Fruit fly (Drosophila melanogaster) whole organism, embryonic: ENCODE measurements around the gene Cyp4g15.

ENCODE experiments used
- ATbp ChIP-seq: fragments of 200-800 bp; sonication (Bioruptor generic); optimal IDR thresholded peaks from 2 replicates; lab custom pipeline; 2017; ENCODE audit warnings: missing biosample characterization, mild to moderate bottlenecking, missing genetic modification characterization, missing genetic modification reagents
- Atf-2 ChIP-seq: fragments of 200-800 bp; sonication (Bioruptor generic); optimal IDR thresholded peaks from 2 replicates; lab custom pipeline; 2016; ENCODE audit warnings: missing biosample characterization, missing genetic modification characterization
- CG12236 ChIP-seq: fragments of 200-800 bp; sonication (Bioruptor generic); optimal IDR thresholded peaks from 2 replicates; lab custom pipeline; 2016; ENCODE audit warnings: missing biosample characterization, missing genetic modification characterization
- CG12299 ChIP-seq: fragments of 200-800 bp; sonication (Bioruptor generic); optimal IDR thresholded peaks from 2 replicates; lab custom pipeline; 2018; ENCODE audit warnings: missing biosample characterization, mild to moderate bottlenecking, missing genetic modification characterization
- CG13287 ChIP-seq: fragments of 200-800 bp; sonication (Bioruptor generic); IDR thresholded peaks from 2 replicates; pipeline ENCODE4 v1.3.6; 2022; ENCODE audit warnings: missing biosample characterization, missing genetic modification characterization; ENCODE audit not compliant: partially characterized antibody
- CG14441 ChIP-seq: fragments of 200-800 bp; sonication (Bioruptor generic); IDR thresholded peaks from 2 replicates; pipeline ENCODE4 v1.3.6; 2022; ENCODE audit warnings: missing biosample characterization, missing genetic modification characterization
- CG16863 ChIP-seq: fragments of 200-800 bp; sonication (Bioruptor generic); optimal IDR thresholded peaks from 3 replicates; lab custom pipeline; 2016; ENCODE audit warnings: missing biosample characterization, missing genetic modification characterization
- CG18011 ChIP-seq: fragments of 200-800 bp; sonication (Bioruptor generic); optimal IDR thresholded peaks from 2 replicates; lab custom pipeline; 2017; ENCODE audit warnings: missing biosample characterization, missing genetic modification characterization, mild to moderate bottlenecking, moderate library complexity, missing genotype
- CG2712 ChIP-seq: fragments of 200-800 bp; optimal IDR thresholded peaks from 3 replicates; lab custom pipeline; 2019; ENCODE audit warnings: missing biosample characterization, mild to moderate bottlenecking, missing genetic modification characterization, moderate library complexity
- CG30403 ChIP-seq: fragments of 200-800 bp; sonication (Bioruptor generic); optimal IDR thresholded peaks from 3 replicates; lab custom pipeline; 2016; ENCODE audit warnings: missing biosample characterization, missing genetic modification characterization
- CG30431 ChIP-seq: fragments of 200-800 bp; sonication (Bioruptor generic); optimal IDR thresholded peaks from 2 replicates; lab custom pipeline; 2017; ENCODE audit warnings: missing biosample characterization, missing genetic modification characterization
- CG31388 ChIP-seq: fragments of 200-800 bp; sonication (Bioruptor generic); optimal IDR thresholded peaks from 2 replicates; lab custom pipeline; 2016; ENCODE audit warnings: missing biosample characterization, missing genetic modification characterization
- CG33557 ChIP-seq: fragments of 200-800 bp; sonication (Bioruptor generic); optimal IDR thresholded peaks from 2 replicates; lab custom pipeline; 2019; ENCODE audit warnings: missing biosample characterization, mild to moderate bottlenecking, missing genetic modification characterization, moderate library complexity
- CG42726 ChIP-seq: fragments of 200-800 bp; sonication (Bioruptor generic); IDR thresholded peaks from 2 replicates; pipeline ENCODE4 v1.3.6; 2022; ENCODE audit warnings: missing biosample characterization, missing genetic modification characterization; ENCODE audit not compliant: partially characterized antibody
- CG43689 ChIP-seq: fragments of 200-800 bp; sonication (Bioruptor generic); IDR thresholded peaks from 2 replicates; pipeline ENCODE4 v1.3.6; 2022; ENCODE audit warnings: missing biosample characterization, missing genetic modification characterization
- CG5953 ChIP-seq: fragments of 200-800 bp; sonication (Bioruptor generic); IDR thresholded peaks from 2 replicates; pipeline ENCODE4 v1.3.6; 2022; ENCODE audit warnings: missing biosample characterization, missing genetic modification characterization
- CG6689 ChIP-seq: fragments of 200-800 bp; sonication (Bioruptor generic); IDR thresholded peaks from 2 replicates; pipeline ENCODE4 v1.3.6; 2022; ENCODE audit warnings: missing biosample characterization, missing genetic modification characterization
- CG7271 ChIP-seq: fragments of 200-800 bp; sonication (Bioruptor generic); optimal IDR thresholded peaks from 2 replicates; lab custom pipeline; 2018; ENCODE audit warnings: missing biosample characterization, mild to moderate bottlenecking, missing genetic modification characterization, moderate library complexity
- CG7786 ChIP-seq: fragments of 200-800 bp; sonication (Bioruptor generic); optimal IDR thresholded peaks from 2 replicates; lab custom pipeline; 2016; ENCODE audit warnings: missing biosample characterization, missing genetic modification characterization
- CG8388 ChIP-seq: fragments of 200-800 bp; sonication (Bioruptor generic); optimal IDR thresholded peaks from 2 replicates; lab custom pipeline; 2019; ENCODE audit warnings: missing biosample characterization, mild to moderate bottlenecking, missing genetic modification characterization, moderate library complexity
- CG9609 ChIP-seq: fragments of 200-800 bp; sonication (Bioruptor generic); optimal IDR thresholded peaks from 3 replicates; lab custom pipeline; 2016; ENCODE audit warnings: missing biosample characterization, missing genetic modification characterization
- CTCF ChIP-seq: fragments of 200-800 bp; sonication (Bioruptor generic); optimal IDR thresholded peaks from 2 replicates; lab custom pipeline; 2017; ENCODE audit warnings: missing biosample characterization, mild to moderate bottlenecking, missing genetic modification characterization, moderate library complexity
- Ets65A ChIP-seq: fragments of 200-800 bp; sonication (Bioruptor generic); peaks from one replicate; lab custom pipeline; 2016; ENCODE audit warnings: missing biosample characterization, missing genetic modification characterization
- Gsc ChIP-seq: fragments of 200-800 bp; sonication (Bioruptor generic); IDR thresholded peaks from 2 replicates; pipeline ENCODE4 v1.3.6; 2022; ENCODE audit warnings: missing biosample characterization, missing genetic modification characterization
- Lhr ChIP-seq: fragments of 200-800 bp; sonication (Bioruptor generic); optimal IDR thresholded peaks from 3 replicates; lab custom pipeline; 2017; ENCODE audit warnings: mild to moderate bottlenecking, missing biosample characterization, missing genetic modification reagents, missing genetic modification characterization
- Lpt ChIP-seq: fragments of >200 bp; optimal IDR thresholded peaks from 2 replicates; lab custom pipeline; 2018; ENCODE audit warnings: missing biosample characterization, missing genetic modification characterization
- Med ChIP-seq: fragments of 200-800 bp; sonication (Bioruptor generic); peaks from one replicate; lab custom pipeline; 2016; ENCODE audit warnings: missing biosample characterization, missing genetic modification characterization, mild to moderate bottlenecking, inconsistent platforms, moderate library complexity
- Neu2 ChIP-seq: fragments of 200-800 bp; sonication (Bioruptor generic); optimal IDR thresholded peaks from 3 replicates; lab custom pipeline; 2016; ENCODE audit warnings: missing biosample characterization, missing genetic modification characterization, borderline replicate concordance
- Oli ChIP-seq: fragments of 200-800 bp; sonication (Bioruptor generic); optimal IDR thresholded peaks from 2 replicates; lab custom pipeline; 2018; ENCODE audit warnings: missing biosample characterization, mild to moderate bottlenecking, missing genetic modification characterization, moderate library complexity
- Ptx1 ChIP-seq: fragments of 200-800 bp; sonication (Bioruptor generic); IDR thresholded peaks from 2 replicates; pipeline ENCODE4 v1.3.6; 2022; ENCODE audit warnings: missing biosample characterization, missing genetic modification characterization
- Scr ChIP-seq: fragments of 200-800 bp; sonication (Bioruptor generic); IDR thresholded peaks from 2 replicates; pipeline ENCODE4 v1.3.6; 2022; ENCODE audit warnings: missing biosample characterization, missing genetic modification characterization; ENCODE audit not compliant: partially characterized antibody
- Sox102F ChIP-seq: fragments of 200-800 bp; sonication (Bioruptor generic); optimal IDR thresholded peaks from 2 replicates; lab custom pipeline; 2018; ENCODE audit warnings: missing biosample characterization, mild to moderate bottlenecking, missing genetic modification characterization, moderate library complexity
- ap ChIP-seq: fragments of 200-800 bp; sonication (Bioruptor generic); IDR thresholded peaks from 2 replicates; pipeline ENCODE4 v1.3.6; 2022; ENCODE audit warnings: missing biosample characterization, missing genetic modification characterization
- chn ChIP-seq: fragments of 200-800 bp; sonication (Bioruptor generic); optimal IDR thresholded peaks from 2 replicates; lab custom pipeline; 2016; ENCODE audit warnings: missing biosample characterization, missing genetic modification characterization
- cwo ChIP-seq: fragments of 200-800 bp; sonication (Bioruptor generic); optimal IDR thresholded peaks from 3 replicates; lab custom pipeline; 2017; ENCODE audit warnings: missing biosample characterization, missing genetic modification characterization, mild to moderate bottlenecking, moderate library complexity, missing genetic modification reagents
- ems ChIP-seq: fragments of 200-800 bp; sonication (Bioruptor generic); optimal IDR thresholded peaks from 3 replicates; lab custom pipeline; 2016; ENCODE audit warnings: missing biosample characterization, missing genetic modification characterization
- eyg ChIP-seq: fragments of 200-800 bp; sonication (Bioruptor generic); optimal IDR thresholded peaks from 3 replicates; lab custom pipeline; 2016; ENCODE audit warnings: missing biosample characterization, missing genetic modification characterization
- fd102C ChIP-seq: fragments of 200-800 bp; sonication (Bioruptor generic); optimal IDR thresholded peaks from 2 replicates; lab custom pipeline; 2018; ENCODE audit warnings: missing biosample characterization, mild to moderate bottlenecking, missing genetic modification characterization, moderate library complexity
- fu2 ChIP-seq: fragments of 200-800 bp; sonication (Bioruptor generic); optimal IDR thresholded peaks from 2 replicates; lab custom pipeline; 2016; ENCODE audit warnings: missing biosample characterization, missing genetic modification characterization
- grn ChIP-seq: fragments of 200-800 bp; sonication (Bioruptor generic); optimal IDR thresholded peaks from 3 replicates; lab custom pipeline; 2017; ENCODE audit warnings: missing biosample characterization, missing genetic modification characterization
- insv ChIP-seq, 2 experiments: fragments of 200-800 bp; sonication (Bioruptor generic); optimal IDR thresholded peaks; 3 replicates each; lab custom pipeline; 2016 to 2018; ENCODE audit warnings: missing biosample characterization in 2 of 2, missing genetic modification characterization in 2 of 2
- jigr1 ChIP-seq: fragments of 200-800 bp; sonication (Bioruptor generic); IDR thresholded peaks from 3 replicates; pipeline ENCODE4 v1.3.6; 2022; ENCODE audit warnings: missing biosample characterization, missing genetic modification characterization
- klu ChIP-seq: fragments of 200-800 bp; sonication (Bioruptor generic); IDR thresholded peaks from 2 replicates; pipeline ENCODE4 v1.3.6; 2022; ENCODE audit warnings: missing biosample characterization, missing genetic modification characterization
- kni ChIP-seq: fragments of 200-800 bp; sonication (Bioruptor generic); optimal IDR thresholded peaks from 3 replicates; lab custom pipeline; 2017; ENCODE audit warnings: mild to moderate bottlenecking, missing biosample characterization, missing genetic modification reagents, missing genetic modification characterization
- nerfin-2 ChIP-seq: fragments of 200-800 bp; sonication (Bioruptor generic); IDR thresholded peaks from 2 replicates; pipeline ENCODE4 v1.3.6; 2022; ENCODE audit warnings: missing biosample characterization, missing genetic modification characterization; ENCODE audit not compliant: partially characterized antibody
- oc ChIP-seq: fragments of 200-800 bp; sonication (Bioruptor generic); optimal IDR thresholded peaks from 2 replicates; lab custom pipeline; 2018; ENCODE audit warnings: missing biosample characterization, mild to moderate bottlenecking, missing genetic modification characterization, moderate library complexity
- org-1 ChIP-seq: fragments of 200-800 bp; sonication (Bioruptor generic); optimal IDR thresholded peaks from 2 replicates; lab custom pipeline; 2017; ENCODE audit warnings: missing biosample characterization, missing genetic modification characterization
- otp ChIP-seq: fragments of 200-800 bp; sonication (Bioruptor generic); IDR thresholded peaks from 3 replicates; pipeline ENCODE4, ENCODE4 v1.3.6; 2022; ENCODE audit warnings: missing biosample characterization, missing genetic modification characterization
- pfk ChIP-seq: fragments of 200-800 bp; sonication (Bioruptor generic); optimal IDR thresholded peaks from 2 replicates; lab custom pipeline; 2018; ENCODE audit warnings: missing biosample characterization, mild to moderate bottlenecking, missing genetic modification characterization, moderate library complexity
- pnt ChIP-seq: fragments of 200-800 bp; sonication (Bioruptor generic); optimal IDR thresholded peaks from 3 replicates; lab custom pipeline; 2016; ENCODE audit warnings: missing biosample characterization, missing genetic modification characterization
- sens-2 ChIP-seq: fragments of 200-800 bp; sonication (Bioruptor generic); IDR thresholded peaks from 2 replicates; pipeline ENCODE4 v1.3.6; 2022; ENCODE audit warnings: missing biosample characterization, missing genetic modification characterization
- trem ChIP-seq: fragments of 200-800 bp; optimal IDR thresholded peaks from 3 replicates; lab custom pipeline; 2019; ENCODE audit warnings: missing biosample characterization, mild to moderate bottlenecking, missing genetic modification characterization, moderate library complexity
- tup ChIP-seq: fragments of 200-800 bp; sonication (Bioruptor generic); optimal IDR thresholded peaks from 2 replicates; lab custom pipeline; 2016; ENCODE audit warnings: missing biosample characterization, mild to moderate bottlenecking, missing genetic modification characterization, moderate library complexity

Cyp4g15 gene

DNA sequence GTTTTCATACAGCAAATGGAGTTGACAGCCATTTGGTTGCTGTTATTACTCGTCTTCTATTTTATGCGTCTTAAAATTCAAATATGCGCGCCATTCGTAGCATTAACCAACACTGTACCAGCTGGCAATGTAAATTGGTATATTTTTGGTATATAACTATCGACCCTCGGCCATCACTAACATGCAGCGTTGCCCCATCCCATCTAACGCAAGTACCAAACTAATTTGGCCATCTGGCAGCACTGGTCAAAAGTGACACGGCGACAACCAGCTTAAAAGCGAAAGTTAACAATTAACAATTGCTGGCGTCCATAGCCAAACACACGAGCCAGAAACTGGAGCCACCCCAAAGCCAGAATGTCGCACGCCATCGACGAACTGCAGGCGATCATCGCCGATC, 6.4 kb downstream of the Cyp4g15 start, which contains the start of gene Uba5 (continued):
- TF ChIP-seq CG5953 (GFP tag; lab: Robert Waterston, UW) (no peak), fu2 (no peak), CG13287 (GFP tag; lab: Robert Waterston, UW) (peak; percentile 63), CG6689 (GFP tag; lab: Robert Waterston, UW) (no peak), CG7786 (GFP tag; lab: Kevin White, UChicago) (no peak), CG2712 (tag; lab: Kevin White, UChicago) (peak; percentile 5), otp (GFP tag; lab: Robert Waterston, UW) (no peak), CG42726 (peak; percentile 33; the same call in 1 of the 2 replicates), Lpt (GFP tag; lab: Kevin White, UChicago) (no peak), klu (GFP tag; lab: Robert Waterston, UW) (no peak), oc (tag; lab: Kevin White, UChicago) (no peak), Neu2 (GFP tag; lab: Kevin White, UChicago) (no peak), insv (GFP tag; optimal IDR thresholded peaks at IDR 0.05; lab: Kevin White, UChicago) (no peak), kni (no peak), CG12299 (tag; lab: Kevin White, UChicago) (no peak), CG8388 (no peak), Oli (tag; lab: Kevin White, UChicago) (no peak), CG43689 (no peak), CTCF (GFP tag; lab: Kevin White, UChicago) (no peak), CG30431 (GFP tag; lab: Kevin White, UChicago) (no peak), eyg (GFP tag; lab: Kevin White, UChicago) (no peak), CG18011 (GFP tag; lab: Kevin White, UChicago) (no peak), chn (GFP tag; lab: Kevin White, UChicago) (no peak), CG12236 (GFP tag; lab: Kevin White, UChicago) (no peak), CG14441 (GFP tag; lab: Robert Waterston, UW) (no peak), org-1 (GFP tag; lab: Kevin White, UChicago) (no peak), CG16863 (no peak), ATbp (no peak), Sox102F (GFP tag; lab: Kevin White, UChicago) (no peak), sens-2 (GFP tag; lab: Robert Waterston, UW) (no peak), Lhr (GFP tag; lab: Kevin White, UChicago) (peak; percentile 79), cwo (GFP tag; lab: Kevin White, UChicago) (no peak), ems (GFP tag; lab: Kevin White, UChicago) (no peak), Med (peak; percentile 87), jigr1 (GFP tag; lab: Robert Waterston, UW) (no peak), nerfin-2 (GFP tag; lab: Robert Waterston, UW) (no peak), tup (GFP tag; lab: Kevin White, UChicago) (no peak), Ets65A (GFP tag; lab: Kevin White, UChicago) (no peak), CG33557 (GFP tag; lab: Kevin White, UChicago) (no peak), Atf-2 (no peak), Ptx1 (GFP tag; lab: Robert Waterston, UW) (no peak), CG9609 (GFP tag; lab: Kevin White, UChicago) (no peak), pnt (no peak), CG7271 (no peak), Scr (peak; percentile 38), trem (tag; lab: Kevin White, UChicago) (peak; percentile 15), pfk (GFP tag; lab: Kevin White, UChicago) (no peak), grn (no peak), CG30403 (GFP tag; lab: Kevin White, UChicago) (no peak), CG31388 (GFP tag; lab: Kevin White, UChicago) (no peak), fd102C (GFP tag; lab: Kevin White, UChicago) (no peak), Gsc (GFP tag; lab: Robert Waterston, UW) (no peak), ap (GFP tag; lab: Robert Waterston, UW) (no peak)
